Fruit fly (Drosophila melanogaster): ENCODE measurements around the gene CtsK1.

Gene CtsK1

dm6 chr3L:14037655-14038644 is 43.9 kb downstream of the CtsK1 start (continued):
- TF ChIP-seq lab (GFP tag; optimal IDR thresholded peaks at IDR 0.05) (no peak), onecut (GFP tag; IDR thresholded peaks at IDR 0.05) (no peak), CG10462 (GFP tag; optimal IDR thresholded peaks at IDR 0.05) (no peak), CG2120 (GFP tag; optimal IDR thresholded peaks at IDR 0.05) (peak; percentile 56), CG1233 (GFP tag; optimal IDR thresholded peaks at IDR 0.05) (no peak), yki (optimal IDR thresholded peaks at IDR 0.05) (no peak), Ptx1 (GFP tag; IDR thresholded peaks at IDR 0.05) (no peak), gt (GFP tag; IDR thresholded peaks at IDR 0.05) (no peak)

All from whole organism, embryonic.